Worm (Caenorhabditis elegans): ENCODE data around the gene ZK666.14.

ZK666.14 gene

ce11 chrII:10445738-10446137 lies 48.8 kb upstream of the ZK666.14 start (continued):
- no peak for TF ChIP-seq sdz-12 (GFP tag; optimal IDR thresholded peaks at IDR 0.05)
- TF ChIP-seq skn-1 (tag; optimal IDR thresholded peaks at IDR 0.05), result no peak
- no peak for TF ChIP-seq fos-1 (tag; optimal IDR thresholded peaks at IDR 0.05)
- TF ChIP-seq dpl-1 (GFP tag; optimal IDR thresholded peaks at IDR 0.05), result peak; percentile 17
- no peak for TF ChIP-seq snpc-1.2 (GFP tag; IDR thresholded peaks at IDR 0.05)
- no peak for TF ChIP-seq ceh-28 (tag; optimal IDR thresholded peaks at IDR 0.05)
- TF ChIP-seq lsy-2 (tag; optimal IDR thresholded peaks at IDR 0.05), result no peak
- TF ChIP-seq lin-15B (tag; optimal IDR thresholded peaks at IDR 0.05), result no peak
- TF ChIP-seq nhr-28 (tag; optimal IDR thresholded peaks at IDR 0.05), result peak; percentile 77
- TF ChIP-seq gei-8 (GFP tag; optimal IDR thresholded peaks at IDR 0.05), result no peak
- TF ChIP-seq mes-2 (tag; optimal IDR thresholded peaks at IDR 0.05; ENCODE audit: poor library complexity, severe bottlenecking), result peak; percentile 44
- no peak for TF ChIP-seq F49E8.2 (tag; optimal IDR thresholded peaks at IDR 0.05; ENCODE audit: borderline replicate concordance)
- no peak for TF ChIP-seq daf-19 (GFP tag; conservative IDR thresholded peaks at IDR 0.05)
- no peak for TF ChIP-seq fkh-10 (GFP tag; optimal IDR thresholded peaks at IDR 0.05)
- no peak for TF ChIP-seq cey-2 (tag; optimal IDR thresholded peaks at IDR 0.05; ENCODE audit: borderline replicate concordance, insufficient read depth)
- TF ChIP-seq ceh-82 (tag; optimal IDR thresholded peaks at IDR 0.05), result no peak
- no peak for TF ChIP-seq F10B5.3 (tag; optimal IDR thresholded peaks at IDR 0.05)
- TF ChIP-seq nhr-10 (tag; optimal IDR thresholded peaks at IDR 0.05), result no peak
- no peak for TF ChIP-seq pqm-1 (tag; optimal IDR thresholded peaks at IDR 0.05)
- no peak for TF ChIP-seq ztf-11 (tag; optimal IDR thresholded peaks at IDR 0.05)
- no peak for TF ChIP-seq F26F4.8 (GFP tag; conservative IDR thresholded peaks at IDR 0.05)
- no peak for TF ChIP-seq ceh-62 (tag; optimal IDR thresholded peaks at IDR 0.05)
- TF ChIP-seq mxl-3 (GFP tag; optimal IDR thresholded peaks at IDR 0.05), result peak; percentile 66
- peak; percentile 28 for TF ChIP-seq hlh-11 (tag; optimal IDR thresholded peaks at IDR 0.05)
- no peak for TF ChIP-seq egl-43 (GFP tag; IDR thresholded peaks at IDR 0.05)
- TF ChIP-seq F44E2.7 (GFP tag; IDR thresholded peaks at IDR 0.05), result no peak
- no peak for TF ChIP-seq nhr-76 (tag; optimal IDR thresholded peaks at IDR 0.05)
- TF ChIP-seq zip-2 (tag; optimal IDR thresholded peaks at IDR 0.05), result no peak
- peak; percentile 49 for TF ChIP-seq hlh-30 (tag; optimal IDR thresholded peaks at IDR 0.05; ENCODE audit: insufficient read depth)
- no peak for TF ChIP-seq daf-16 (GFP tag; optimal IDR thresholded peaks at IDR 0.05)
- peak; percentile 27 for TF ChIP-seq daf-16 (tag; optimal IDR thresholded peaks at IDR 0.05)
- no peak for TF ChIP-seq lim-7 (GFP tag; IDR thresholded peaks at IDR 0.05)
- TF ChIP-seq spr-3 (GFP tag; optimal IDR thresholded peaks at IDR 0.05), result no peak
- TF ChIP-seq Y48G9A.11 (GFP tag; IDR thresholded peaks at IDR 0.05), result no peak
- TF ChIP-seq nhr-6 (tag; optimal IDR thresholded peaks at IDR 0.05), result no peak
- no peak for TF ChIP-seq ztf-7 (tag; optimal IDR thresholded peaks at IDR 0.05)
- no peak for TF ChIP-seq nhr-102 (tag; optimal IDR thresholded peaks at IDR 0.05)
- TF ChIP-seq dmd-6 (GFP tag; IDR thresholded peaks at IDR 0.05), result peak; percentile 38; the same call in 1 of the 2 replicates
- TF ChIP-seq unc-130 (GFP tag; optimal IDR thresholded peaks at IDR 0.05), result no peak
- TF ChIP-seq tra-1 (GFP tag; IDR thresholded peaks at IDR 0.05), result peak; percentile 52; the same call in 1 of the 2 replicates
- TF ChIP-seq nhr-25 (tag; optimal IDR thresholded peaks at IDR 0.05; ENCODE audit: borderline replicate concordance, insufficient read depth), result no peak
- TF ChIP-seq egl-27 (tag; optimal IDR thresholded peaks at IDR 0.05), result no peak
- no peak for TF ChIP-seq nhr-42 (GFP tag; IDR thresholded peaks at IDR 0.05)
- no peak for TF ChIP-seq ces-1 (GFP tag; optimal IDR thresholded peaks at IDR 0.05)
- no peak for TF ChIP-seq dmd-8 (GFP tag; IDR thresholded peaks at IDR 0.05)
- TF ChIP-seq zip-11 (GFP tag; IDR thresholded peaks at IDR 0.05), result no peak
- TF ChIP-seq nhr-41 (GFP tag; IDR thresholded peaks at IDR 0.05), result no peak
- TF ChIP-seq R02D3.7 (tag; optimal IDR thresholded peaks at IDR 0.05), result no peak

Measured in whole organism, L4 larva.